Fruit fly (Drosophila melanogaster) whole organism, embryonic: ENCODE results near the gene Idua.

Experiments used
- ATbp ChIP-seq: fragments of 200-800 bp; sonication (Bioruptor generic); optimal IDR thresholded peaks from 2 replicates; lab custom pipeline; 2017; ENCODE audit warnings: missing biosample characterization, mild to moderate bottlenecking, missing genetic modification characterization, missing genetic modification reagents
- B-H2 ChIP-seq: fragments of 200-800 bp; sonication (Bioruptor generic); optimal IDR thresholded peaks from 2 replicates; lab custom pipeline; 2018; ENCODE audit warnings: missing biosample characterization, mild to moderate bottlenecking, missing genetic modification characterization
- Blimp-1 ChIP-seq: fragments of 200-800 bp; sonication (Bioruptor generic); optimal IDR thresholded peaks from 3 replicates; lab custom pipeline; 2018; ENCODE audit warnings: missing biosample characterization, missing genetic modification characterization, mild to moderate bottlenecking, moderate library complexity, missing genetic modification reagents
- CG10543 ChIP-seq: fragments of 200-800 bp; sonication (Bioruptor generic); optimal IDR thresholded peaks from 3 replicates; lab custom pipeline; 2017; ENCODE audit warnings: missing biosample characterization, mild to moderate bottlenecking, missing genetic modification characterization, moderate library complexity
- CG10959 ChIP-seq: fragments of 200-800 bp; sonication (Bioruptor generic); IDR thresholded peaks from 2 replicates; pipeline ENCODE4 v1.3.6; 2022; ENCODE audit warnings: missing biosample characterization, missing genetic modification characterization
- CG15011 ChIP-seq: fragments of 200-800 bp; sonication (Bioruptor generic); optimal IDR thresholded peaks from 3 replicates; lab custom pipeline; 2018; ENCODE audit warnings: missing biosample characterization, mild to moderate bottlenecking, missing genetic modification characterization
- CG15479 ChIP-seq: fragments of 200-800 bp; sonication (Bioruptor generic); optimal IDR thresholded peaks from 3 replicates; lab custom pipeline; 2019; ENCODE audit warnings: missing biosample characterization, mild to moderate bottlenecking, missing genetic modification characterization, moderate library complexity
- CG17328 ChIP-seq: fragments of 200-800 bp; sonication (Bioruptor generic); IDR thresholded peaks from 2 replicates; pipeline ENCODE4 v1.3.6; 2022; ENCODE audit warnings: missing biosample characterization, missing genetic modification characterization
- CG17612 ChIP-seq: fragments of 200-800 bp; sonication (Bioruptor generic); IDR thresholded peaks from 2 replicates; pipeline ENCODE4 v1.3.6; 2022; ENCODE audit warnings: missing biosample characterization, missing genetic modification characterization
- CG18764 ChIP-seq: fragments of 200-800 bp; sonication (Bioruptor generic); optimal IDR thresholded peaks from 3 replicates; lab custom pipeline; 2016; ENCODE audit warnings: missing biosample characterization, missing genetic modification characterization
- CG3163 ChIP-seq: fragments of 200-800 bp; sonication (Bioruptor generic); optimal IDR thresholded peaks from 3 replicates; lab custom pipeline; 2016; ENCODE audit warnings: missing biosample characterization, missing genetic modification characterization
- CG32532 ChIP-seq: fragments of 200-800 bp; sonication (Bioruptor generic); IDR thresholded peaks from 2 replicates; pipeline ENCODE4 v1.3.6; 2022; ENCODE audit warnings: missing biosample characterization, missing genetic modification characterization
- CG4707 ChIP-seq: fragments of 200-800 bp; sonication (Bioruptor generic); optimal IDR thresholded peaks from 2 replicates; lab custom pipeline; 2018; ENCODE audit warnings: missing biosample characterization, mild to moderate bottlenecking, missing genetic modification characterization, moderate library complexity
- CG6683 ChIP-seq: fragments of 200-800 bp; sonication (Bioruptor generic); optimal IDR thresholded peaks from 2 replicates; lab custom pipeline; 2017; ENCODE audit warnings: missing biosample characterization, mild to moderate bottlenecking, missing genetic modification characterization, missing genetic modification reagents
- CG9609 ChIP-seq: fragments of 200-800 bp; sonication (Bioruptor generic); optimal IDR thresholded peaks from 3 replicates; lab custom pipeline; 2016; ENCODE audit warnings: missing biosample characterization, missing genetic modification characterization
- Camta ChIP-seq: fragments of 200-800 bp; sonication (Bioruptor generic); optimal IDR thresholded peaks from 2 replicates; lab custom pipeline; 2016; ENCODE audit warnings: missing biosample characterization, missing genetic modification characterization
- Dbx ChIP-seq: fragments of 200-800 bp; sonication (Bioruptor generic); IDR thresholded peaks from 3 replicates; pipeline ENCODE4 v1.3.6; 2022; ENCODE audit warnings: missing biosample characterization, missing genetic modification characterization
- Fer2 ChIP-seq: fragments of 200-800 bp; sonication (Bioruptor generic); optimal IDR thresholded peaks from 2 replicates; lab custom pipeline; 2018; ENCODE audit warnings: missing biosample characterization, mild to moderate bottlenecking, missing genetic modification characterization, moderate library complexity
- Hey ChIP-seq: fragments of 200-800 bp; sonication (Bioruptor generic); optimal IDR thresholded peaks from 3 replicates; lab custom pipeline; 2018; ENCODE audit warnings: missing biosample characterization, mild to moderate bottlenecking, missing genetic modification characterization
- Hr39 ChIP-seq: fragments of >200 bp; optimal IDR thresholded peaks from 2 replicates; lab custom pipeline; 2017
- Med ChIP-seq: fragments of 200-800 bp; sonication (Bioruptor generic); peaks from one replicate; lab custom pipeline; 2016; ENCODE audit warnings: missing biosample characterization, missing genetic modification characterization, mild to moderate bottlenecking, inconsistent platforms, moderate library complexity
- Myb ChIP-seq: fragments of 200-800 bp; sonication (Bioruptor generic); optimal IDR thresholded peaks from 2 replicates; lab custom pipeline; 2016; ENCODE audit warnings: missing biosample characterization, missing genetic modification characterization
- NfI ChIP-seq: fragments of 200-800 bp; sonication (Bioruptor generic); optimal IDR thresholded peaks from 3 replicates; lab custom pipeline; 2018; ENCODE audit warnings: missing biosample characterization, mild to moderate bottlenecking, missing genetic modification characterization, moderate library complexity
- Pdp1 ChIP-seq, 2 experiments: fragments of 200-800 bp; sonication (Bioruptor generic); optimal IDR thresholded peaks; 3 replicates each; lab custom pipeline; 2016; ENCODE audit warnings: missing biosample characterization in 2 of 2, missing genetic modification characterization in 2 of 2, mild to moderate bottlenecking in 1 of 2, moderate library complexity in 1 of 2
- Sox100B ChIP-seq: fragments of 200-800 bp; sonication (Bioruptor generic); optimal IDR thresholded peaks from 3 replicates; lab custom pipeline; 2018; ENCODE audit warnings: missing biosample characterization, mild to moderate bottlenecking, missing genetic modification characterization
- TFAM ChIP-seq: fragments of 200-800 bp; sonication (Bioruptor generic); optimal IDR thresholded peaks from 2 replicates; lab custom pipeline; 2017; ENCODE audit warnings: missing biosample characterization, missing genetic modification characterization, inconsistent platforms
- ab ChIP-seq: fragments of 200-800 bp; sonication (Bioruptor generic); optimal IDR thresholded peaks from 2 replicates; lab custom pipeline; 2016; ENCODE audit warnings: missing biosample characterization, missing genetic modification characterization
- ac ChIP-seq: fragments of 200-800 bp; sonication (Bioruptor generic); optimal IDR thresholded peaks from 3 replicates; lab custom pipeline; 2017; ENCODE audit warnings: missing biosample characterization, mild to moderate bottlenecking, missing genetic modification characterization
- bbx ChIP-seq: fragments of 200-800 bp; sonication (Bioruptor generic); IDR thresholded peaks from 2 replicates; pipeline ENCODE4 v1.3.6; 2022; ENCODE audit warnings: missing biosample characterization, missing genetic modification characterization; ENCODE audit not compliant: partially characterized antibody
- caup ChIP-seq: fragments of 200-800 bp; sonication (Bioruptor generic); optimal IDR thresholded peaks from 3 replicates; lab custom pipeline; 2017; ENCODE audit warnings: missing biosample characterization, mild to moderate bottlenecking, missing genetic modification characterization, moderate library complexity; ENCODE audit not compliant: severe bottlenecking
- cg ChIP-seq: fragments of 200-800 bp; sonication (Bioruptor generic); optimal IDR thresholded peaks from 3 replicates; lab custom pipeline; 2019; ENCODE audit warnings: missing biosample characterization, mild to moderate bottlenecking, missing genetic modification characterization, moderate library complexity
- chn ChIP-seq: fragments of 200-800 bp; sonication (Bioruptor generic); optimal IDR thresholded peaks from 2 replicates; lab custom pipeline; 2016; ENCODE audit warnings: missing biosample characterization, missing genetic modification characterization
- ci ChIP-seq: fragments of 200-800 bp; sonication (Bioruptor generic); IDR thresholded peaks from 3 replicates; pipeline ENCODE4 v1.3.6; 2022; ENCODE audit warnings: missing biosample characterization, missing genetic modification characterization
- disco-r ChIP-seq: fragments of 200-800 bp; sonication (Bioruptor generic); optimal IDR thresholded peaks from 2 replicates; lab custom pipeline; 2016; ENCODE audit warnings: missing biosample characterization, missing genetic modification characterization
- dm ChIP-seq: fragments of 200-800 bp; sonication (Bioruptor generic); optimal IDR thresholded peaks from 3 replicates; lab custom pipeline; 2016; ENCODE audit warnings: missing biosample characterization, missing genetic modification characterization
- dysf ChIP-seq: fragments of 200-800 bp; sonication (Bioruptor generic); IDR thresholded peaks from 3 replicates; pipeline ENCODE4 v1.3.6; 2022; ENCODE audit warnings: missing biosample characterization, missing genetic modification characterization
- ftz-f1 ChIP-seq: fragments of 200-800 bp; sonication (Bioruptor generic); optimal IDR thresholded peaks from 2 replicates; lab custom pipeline; 2016; ENCODE audit warnings: missing biosample characterization, missing genetic modification characterization
- lab ChIP-seq: fragments of 200-800 bp; sonication (Bioruptor generic); optimal IDR thresholded peaks from 3 replicates; lab custom pipeline; 2017; ENCODE audit warnings: missing biosample characterization, missing genetic modification characterization, mild to moderate bottlenecking, moderate library complexity, missing genetic modification reagents
- lbe ChIP-seq: fragments of 200-800 bp; sonication (Bioruptor generic); optimal IDR thresholded peaks from 2 replicates; lab custom pipeline; 2016; ENCODE audit warnings: missing biosample characterization, mild to moderate bottlenecking, missing genetic modification characterization
- lov ChIP-seq, 2 experiments: fragments of 200-800 bp in 1 of 2; fragments of >200 bp in 1 of 2; sonication (Bioruptor generic) in 1 of 2; IDR thresholded peaks in 1 of 2; optimal IDR thresholded peaks in 1 of 2; 2 replicates in 1 of 2; 3 replicates in 1 of 2; pipeline versions ENCODE4 v1.3.6 to Lab custom; 2017 to 2022; ENCODE audit warnings: missing biosample characterization in 1 of 2, missing genetic modification characterization in 1 of 2
- maf-S ChIP-seq: fragments of 200-800 bp; sonication (Bioruptor generic); optimal IDR thresholded peaks from 2 replicates; lab custom pipeline; 2016; ENCODE audit warnings: missing biosample characterization, missing genetic modification characterization
- nerfin-2 ChIP-seq: fragments of 200-800 bp; sonication (Bioruptor generic); IDR thresholded peaks from 2 replicates; pipeline ENCODE4 v1.3.6; 2022; ENCODE audit warnings: missing biosample characterization, missing genetic modification characterization; ENCODE audit not compliant: partially characterized antibody
- rib ChIP-seq: fragments of 200-800 bp; sonication (Bioruptor generic); IDR thresholded peaks from 2 replicates; pipeline ENCODE4 v1.3.6; 2022; ENCODE audit warnings: missing biosample characterization, missing genetic modification characterization
- sd ChIP-seq: fragments of 200-800 bp; sonication (Bioruptor generic); optimal IDR thresholded peaks from 3 replicates; lab custom pipeline; 2018; ENCODE audit warnings: missing biosample characterization, mild to moderate bottlenecking, missing genetic modification characterization, moderate library complexity
- sug ChIP-seq: fragments of 200-800 bp; optimal IDR thresholded peaks from 2 replicates; lab custom pipeline; 2019; ENCODE audit warnings: missing biosample characterization, mild to moderate bottlenecking, missing genetic modification characterization, moderate library complexity
- wdn ChIP-seq: fragments of 200-800 bp; sonication (Bioruptor generic); IDR thresholded peaks from 2 replicates; pipeline ENCODE4 v1.3.6; 2022; ENCODE audit warnings: missing biosample characterization, missing genetic modification characterization
- zf30C ChIP-seq: fragments of 200-800 bp; sonication (Bioruptor generic); optimal IDR thresholded peaks from 3 replicates; lab custom pipeline; 2018; ENCODE audit warnings: missing biosample characterization, mild to moderate bottlenecking, missing genetic modification characterization

The Idua gene

DNA sequence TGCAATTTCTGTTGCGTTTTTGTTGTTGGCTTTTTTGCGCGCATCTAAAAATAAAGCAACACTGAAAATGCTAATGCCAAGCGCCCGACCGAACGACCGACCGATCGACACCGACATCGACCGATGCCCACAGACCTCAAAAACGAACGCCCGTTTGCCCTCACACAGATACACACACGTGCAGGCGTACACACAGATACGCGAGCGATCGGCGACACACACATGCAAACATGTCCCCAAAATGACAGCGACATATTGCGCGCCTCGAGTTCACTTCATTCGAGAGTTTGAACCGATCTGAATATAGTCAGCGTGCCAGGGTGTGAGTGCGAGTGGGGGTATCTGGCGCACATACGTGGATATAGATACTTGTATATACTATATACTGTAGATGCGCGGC lies 51.7 kb downstream of the Idua start (continued):
- TF ChIP-seq CG4707 (GFP tag; lab: Kevin White, UChicago) = no peak
- peak; percentile 29; the same call in 1 of the 2 replicates for TF ChIP-seq rib (GFP tag; lab: Robert Waterston, UW)
- TF ChIP-seq NfI (GFP tag; lab: Kevin White, UChicago) = no peak
- TF ChIP-seq Fer2 = no peak
- TF ChIP-seq zf30C = no peak
- TF ChIP-seq ac (GFP tag; lab: Kevin White, UChicago) = no peak
- no peak for TF ChIP-seq CG17328
- peak; percentile 28 for TF ChIP-seq ftz-f1 (GFP tag; lab: Kevin White, UChicago)
- no peak for TF ChIP-seq B-H2 (GFP tag; lab: Kevin White, UChicago)
- no peak for TF ChIP-seq dysf
- no peak for TF ChIP-seq Myb (GFP tag; lab: Kevin White, UChicago)
- no peak for TF ChIP-seq Dbx (GFP tag; lab: Robert Waterston, UW)
- 0 out of 3 replicates have a peak, but pooled peaks have one; percentile 16 for TF ChIP-seq ci (GFP tag; lab: Robert Waterston, UW)
- no peak for TF ChIP-seq CG15011 (GFP tag; lab: Kevin White, UChicago)
- TF ChIP-seq dm = no peak
- TF ChIP-seq bbx = 0 out of 2 replicates have a peak, but pooled peaks have one; percentile 25
- TF ChIP-seq lab (GFP tag; lab: Kevin White, UChicago) = peak; percentile 10
- no peak for TF ChIP-seq lov (optimal IDR thresholded peaks at IDR 0.05; lab: Kevin White, UChicago)
- no peak for TF ChIP-seq lov (GFP tag; IDR thresholded peaks at IDR 0.05; lab: Robert Waterston, UW)
- TF ChIP-seq caup (GFP tag; lab: Kevin White, UChicago) = no peak
- no peak for TF ChIP-seq disco-r (GFP tag; lab: Kevin White, UChicago)
- no peak for TF ChIP-seq Hr39 (lab: Kevin White, UChicago)
- peak; percentile 84 for TF ChIP-seq cg (GFP tag; lab: Kevin White, UChicago)
- peak; percentile 9 for TF ChIP-seq CG10543 (GFP tag; lab: Kevin White, UChicago)
- TF ChIP-seq sug = peak; percentile 1
- TF ChIP-seq maf-S = no peak
- no peak for TF ChIP-seq lbe (GFP tag; lab: Kevin White, UChicago)
- TF ChIP-seq Camta (GFP tag; lab: Kevin White, UChicago) = no peak
- TF ChIP-seq nerfin-2 (GFP tag; lab: Robert Waterston, UW) = no peak
- TF ChIP-seq TFAM (GFP tag; lab: Kevin White, UChicago) = no peak
- TF ChIP-seq CG15479 (GFP tag; lab: Kevin White, UChicago) = peak; percentile 63
- TF ChIP-seq ATbp (GFP tag; lab: Kevin White, UChicago) = no peak
- no peak for TF ChIP-seq CG32532 (GFP tag; lab: Robert Waterston, UW)
- no peak for TF ChIP-seq CG17612 (GFP tag; lab: Robert Waterston, UW)
- TF ChIP-seq CG10959 (GFP tag; lab: Robert Waterston, UW) = no peak
- no peak for TF ChIP-seq Sox100B (GFP tag; lab: Kevin White, UChicago)
- no peak for TF ChIP-seq Pdp1 (GFP tag; optimal IDR thresholded peaks at IDR 0.05; lab: Kevin White, UChicago)
- TF ChIP-seq sd (tag; lab: Kevin White, UChicago) = peak; percentile 32
- peak; percentile 9 for TF ChIP-seq CG3163 (GFP tag; lab: Kevin White, UChicago)
- TF ChIP-seq Med (GFP tag; lab: Kevin White, UChicago) = peak; percentile 64
- no peak for TF ChIP-seq Hey (tag; lab: Kevin White, UChicago)
- TF ChIP-seq CG6683 = no peak
- no peak for TF ChIP-seq CG18764 (GFP tag; lab: Kevin White, UChicago)
- TF ChIP-seq ab (GFP tag; lab: Kevin White, UChicago) = no peak
- no peak for TF ChIP-seq wdn (GFP tag; lab: Robert Waterston, UW)
- no peak for TF ChIP-seq chn (GFP tag; lab: Kevin White, UChicago)
- no peak for TF ChIP-seq CG9609
- no peak for TF ChIP-seq Blimp-1 (GFP tag; lab: Kevin White, UChicago)
